Fruit fly (Drosophila melanogaster): ENCODE measurements around the gene RabGGTb.

RabGGTb gene

DNA sequence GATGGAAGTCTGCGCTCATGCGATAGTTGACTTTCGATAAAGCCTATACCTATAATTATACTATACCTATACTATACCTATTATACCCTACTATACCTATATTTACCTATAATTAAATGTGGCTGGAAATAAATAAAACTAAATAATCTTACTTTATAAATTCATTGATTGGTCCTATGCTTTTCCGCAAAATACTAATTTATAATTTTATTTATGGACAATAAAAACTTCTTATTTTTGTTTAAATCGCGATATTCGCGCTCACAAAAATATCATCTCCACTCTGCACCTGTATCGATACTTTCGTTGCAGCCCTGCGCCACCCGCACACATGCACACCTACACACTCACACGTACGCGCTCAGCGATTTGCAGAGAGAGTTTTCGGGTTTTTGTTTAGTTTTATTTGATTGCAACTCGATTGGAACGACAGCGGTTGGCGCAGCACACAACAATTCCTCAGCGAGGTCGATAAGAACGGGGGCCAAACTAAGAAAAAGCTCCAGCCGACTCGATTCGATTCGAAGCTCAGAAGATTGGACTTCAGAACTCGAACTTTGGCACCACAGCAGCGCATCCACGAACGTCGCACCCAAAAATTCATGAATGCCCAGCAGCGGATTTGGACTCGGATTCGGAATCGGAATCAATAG, 4.2 kb upstream of the RabGGTb start, which contains the start of gene CG8814 (continued):
- peak; percentile 77 for TF ChIP-seq CG8290 (GFP tag; optimal IDR thresholded peaks at IDR 0.05)
- peak in 1 of 2 experiments; percentile 71 for TF ChIP-seq CG8290 (tag; optimal IDR thresholded peaks at IDR 0.05)
- 0 out of 2 replicates have a peak, but pooled peaks have one; percentile 43 for TF ChIP-seq Rx (GFP tag; IDR thresholded peaks at IDR 0.05)
- peak; percentile 81 for TF ChIP-seq gem (tag; optimal IDR thresholded peaks at IDR 0.05)
- TF ChIP-seq CG31441 (GFP tag; IDR thresholded peaks at IDR 0.05) = peak; percentile 75; the same call in 1 of the 2 replicates
- peak; percentile 71 for TF ChIP-seq tgo (GFP tag; IDR thresholded peaks at IDR 0.05)
- TF ChIP-seq Ets65A (GFP tag) = peak; percentile 85
- TF ChIP-seq klu (GFP tag; IDR thresholded peaks at IDR 0.05) = peak; percentile 89
- TF ChIP-seq Hmr (GFP tag; optimal IDR thresholded peaks at IDR 0.05) = peak; percentile 69
- no peak for TF ChIP-seq CG4282 (GFP tag; optimal IDR thresholded peaks at IDR 0.05)
- peak; percentile 51 for TF ChIP-seq gcm (GFP tag; optimal IDR thresholded peaks at IDR 0.05)
- TF ChIP-seq CrebB (tag; optimal IDR thresholded peaks at IDR 0.05) = no peak
- TF ChIP-seq CG18262 (tag; optimal IDR thresholded peaks at IDR 0.05) = peak; percentile 69
- peak; percentile 78 for TF ChIP-seq abd-A (tag; optimal IDR thresholded peaks at IDR 0.05)
- TF ChIP-seq B-H2 (GFP tag; optimal IDR thresholded peaks at IDR 0.05) = no peak
- peak; percentile 72; the same call in 2 of the 3 replicates for TF ChIP-seq dysf (GFP tag; IDR thresholded peaks at IDR 0.05)
- TF ChIP-seq Dek (tag; optimal IDR thresholded peaks at IDR 0.05) = peak; percentile 75
- TF ChIP-seq stwl (tag; optimal IDR thresholded peaks at IDR 0.05) = peak; percentile 30
- no peak for TF ChIP-seq aop (GFP tag; IDR thresholded peaks at IDR 0.05)
- TF ChIP-seq ab (GFP tag; optimal IDR thresholded peaks at IDR 0.05) = no peak
- TF ChIP-seq kni (GFP tag; optimal IDR thresholded peaks at IDR 0.05) = peak; percentile 33
- TF ChIP-seq HLHmδ (GFP tag; optimal IDR thresholded peaks at IDR 0.05) = no peak
- TF ChIP-seq BtbVII (GFP tag; optimal IDR thresholded peaks at IDR 0.05) = no peak
- TF ChIP-seq D19A (tag; optimal IDR thresholded peaks at IDR 0.05) = peak; percentile 75
- TF ChIP-seq CG8478 (optimal IDR thresholded peaks at IDR 0.05) = peak; percentile 87
- TF ChIP-seq E2f1 (GFP tag; IDR thresholded peaks at IDR 0.05) = peak; percentile 47; the same call in 1 of the 2 replicates
- TF ChIP-seq vvl (GFP tag; IDR thresholded peaks at IDR 0.05) = peak; percentile 43; the same call in 1 of the 2 replicates
- no peak for TF ChIP-seq dimm (GFP tag; IDR thresholded peaks at IDR 0.05)
- peak; percentile 83 for TF ChIP-seq sug (tag; optimal IDR thresholded peaks at IDR 0.05)
- TF ChIP-seq caup (GFP tag; optimal IDR thresholded peaks at IDR 0.05; ENCODE audit: severe bottlenecking) = peak; percentile 41
- TF ChIP-seq Hr78 (GFP tag; optimal IDR thresholded peaks at IDR 0.05) = peak in 1 of 2 experiments; percentile 88
- no peak for TF ChIP-seq Myb (GFP tag; optimal IDR thresholded peaks at IDR 0.05)
- TF ChIP-seq ken (GFP tag; IDR thresholded peaks at IDR 0.05) = peak; percentile 61; the same call in 2 of the 3 replicates
- TF ChIP-seq chm (GFP tag; IDR thresholded peaks at IDR 0.05) = 0 out of 2 replicates have a peak, but pooled peaks have one; percentile 11
- peak; percentile 36 for TF ChIP-seq Antp (GFP tag; optimal IDR thresholded peaks at IDR 0.05)
- TF ChIP-seq ato (GFP tag; IDR thresholded peaks at IDR 0.05; ENCODE audit: partially characterized antibody) = no peak
- peak; percentile 46 for TF ChIP-seq CG10979 (tag; optimal IDR thresholded peaks at IDR 0.05)
- peak in 1 of 2 experiments; percentile 44 for TF ChIP-seq Pdp1 (GFP tag; optimal IDR thresholded peaks at IDR 0.05)
- TF ChIP-seq danr (GFP tag; IDR thresholded peaks at IDR 0.05) = no peak
- TF ChIP-seq CG17186 (GFP tag; optimal IDR thresholded peaks at IDR 0.05) = peak; percentile 80
- TF ChIP-seq vnd (GFP tag; IDR thresholded peaks at IDR 0.05; ENCODE audit: partially characterized antibody) = peak; percentile 76
- TF ChIP-seq YL-1 (GFP tag; optimal IDR thresholded peaks at IDR 0.05) = peak; percentile 31
- peak; percentile 57 for TF ChIP-seq Deaf1 (tag; optimal IDR thresholded peaks at IDR 0.05)
- TF ChIP-seq CG7928 (GFP tag; optimal IDR thresholded peaks at IDR 0.05) = peak; percentile 90
- peak; percentile 67; the same call in 1 of the 3 replicates for TF ChIP-seq CG11560 (tag; IDR thresholded peaks at IDR 0.05)
- TF ChIP-seq D (optimal IDR thresholded peaks at IDR 0.05) = no peak
- TF ChIP-seq D (GFP tag; optimal IDR thresholded peaks at IDR 0.05) = peak; percentile 40
- TF ChIP-seq dati (GFP tag; IDR thresholded peaks at IDR 0.05) = no peak
- no peak for TF ChIP-seq bigmax (GFP tag; optimal IDR thresholded peaks at IDR 0.05)
- TF ChIP-seq CG6175 (GFP tag; IDR thresholded peaks at IDR 0.05) = no peak

Measured in whole organism, embryonic.